Fruit fly (Drosophila melanogaster) whole organism, embryonic: Measurements from ENCODE around the gene IntS6.

Experiments used
- Awh ChIP-seq: fragments of 200-800 bp; sonication (Bioruptor generic); IDR thresholded peaks from 2 replicates; pipeline ENCODE4, ENCODE4 v1.3.6; 2022; ENCODE audit warnings: missing biosample characterization, missing genetic modification characterization
- Bteb2 ChIP-seq: fragments of 200-800 bp; sonication (Bioruptor generic); optimal IDR thresholded peaks from 2 replicates; lab custom pipeline; 2016; ENCODE audit warnings: missing biosample characterization, missing genetic modification characterization
- CG10543 ChIP-seq: fragments of 200-800 bp; sonication (Bioruptor generic); optimal IDR thresholded peaks from 3 replicates; lab custom pipeline; 2017; ENCODE audit warnings: missing biosample characterization, mild to moderate bottlenecking, missing genetic modification characterization, moderate library complexity
- CG12744 ChIP-seq: fragments of 200-800 bp; sonication (Bioruptor generic); optimal IDR thresholded peaks from 2 replicates; lab custom pipeline; 2016; ENCODE audit warnings: missing biosample characterization, missing genetic modification characterization
- CG15269 ChIP-seq: fragments of 200-800 bp; sonication (Bioruptor generic); optimal IDR thresholded peaks from 2 replicates; lab custom pipeline; 2018; ENCODE audit warnings: missing biosample characterization, mild to moderate bottlenecking, missing genetic modification characterization, moderate library complexity
- CG15696 ChIP-seq: fragments of 200-800 bp; sonication (Bioruptor generic); optimal IDR thresholded peaks from 2 replicates; lab custom pipeline; 2019; ENCODE audit warnings: missing biosample characterization, mild to moderate bottlenecking, missing genetic modification characterization, moderate library complexity
- CG16863 ChIP-seq: fragments of 200-800 bp; sonication (Bioruptor generic); optimal IDR thresholded peaks from 3 replicates; lab custom pipeline; 2016; ENCODE audit warnings: missing biosample characterization, missing genetic modification characterization
- CG17912 ChIP-seq: fragments of 200-800 bp; sonication (Bioruptor generic); optimal IDR thresholded peaks from 2 replicates; lab custom pipeline; 2018; ENCODE audit warnings: missing biosample characterization, mild to moderate bottlenecking, missing genetic modification characterization
- CG18011 ChIP-seq: fragments of 200-800 bp; sonication (Bioruptor generic); optimal IDR thresholded peaks from 2 replicates; lab custom pipeline; 2017; ENCODE audit warnings: missing biosample characterization, missing genetic modification characterization, mild to moderate bottlenecking, moderate library complexity, missing genotype
- CG18476 ChIP-seq: fragments of 200-800 bp; sonication (Bioruptor generic); optimal IDR thresholded peaks from 2 replicates; lab custom pipeline; 2016; ENCODE audit warnings: missing biosample characterization, mild to moderate bottlenecking, missing genetic modification characterization
- CG31224 ChIP-seq: fragments of 200-800 bp; sonication (Bioruptor generic); IDR thresholded peaks from 2 replicates; pipeline ENCODE4 v1.3.6; 2022; ENCODE audit warnings: missing biosample characterization, missing genetic modification characterization
- CG3163 ChIP-seq: fragments of 200-800 bp; sonication (Bioruptor generic); optimal IDR thresholded peaks from 3 replicates; lab custom pipeline; 2016; ENCODE audit warnings: missing biosample characterization, missing genetic modification characterization
- CG32532 ChIP-seq: fragments of 200-800 bp; sonication (Bioruptor generic); IDR thresholded peaks from 2 replicates; pipeline ENCODE4 v1.3.6; 2022; ENCODE audit warnings: missing biosample characterization, missing genetic modification characterization
- CG34422 ChIP-seq: fragments of 200-800 bp; sonication (Bioruptor generic); IDR thresholded peaks from 3 replicates; pipeline ENCODE4 v1.3.6; 2022; ENCODE audit warnings: missing biosample characterization, missing genetic modification characterization
- CG43689 ChIP-seq: fragments of 200-800 bp; sonication (Bioruptor generic); IDR thresholded peaks from 2 replicates; pipeline ENCODE4 v1.3.6; 2022; ENCODE audit warnings: missing biosample characterization, missing genetic modification characterization
- CG4707 ChIP-seq: fragments of 200-800 bp; sonication (Bioruptor generic); optimal IDR thresholded peaks from 2 replicates; lab custom pipeline; 2018; ENCODE audit warnings: missing biosample characterization, mild to moderate bottlenecking, missing genetic modification characterization, moderate library complexity
- CG6254 ChIP-seq: fragments of 200-800 bp; sonication (Bioruptor generic); optimal IDR thresholded peaks from 3 replicates; lab custom pipeline; 2017; ENCODE audit warnings: mild to moderate bottlenecking, missing biosample characterization, missing genetic modification reagents, missing genetic modification characterization
- CG6689 ChIP-seq: fragments of 200-800 bp; sonication (Bioruptor generic); IDR thresholded peaks from 2 replicates; pipeline ENCODE4 v1.3.6; 2022; ENCODE audit warnings: missing biosample characterization, missing genetic modification characterization
- CG9876 ChIP-seq: fragments of 200-800 bp; sonication (Bioruptor generic); optimal IDR thresholded peaks from 2 replicates; lab custom pipeline; 2016; ENCODE audit warnings: missing biosample characterization, missing genetic modification characterization
- CkIIα-i1 ChIP-seq: fragments of 200-800 bp; sonication (Bioruptor generic); IDR thresholded peaks from 2 replicates; pipeline ENCODE4 v1.3.6; 2022; ENCODE audit warnings: missing biosample characterization, missing genetic modification characterization
- D ChIP-seq, 2 experiments: fragments of 200-800 bp in 1 of 2; fragments of >200 bp in 1 of 2; sonication (Bioruptor generic) in 1 of 2; optimal IDR thresholded peaks; 2 replicates in 1 of 2; 3 replicates in 1 of 2; lab custom pipeline; 2017; ENCODE audit warnings: mild to moderate bottlenecking in 1 of 2, missing biosample characterization in 1 of 2, missing genetic modification characterization in 1 of 2, missing genetic modification reagents in 1 of 2
- D19A ChIP-seq: fragments of 200-800 bp; optimal IDR thresholded peaks from 3 replicates; lab custom pipeline; 2019; ENCODE audit warnings: missing biosample characterization, mild to moderate bottlenecking, missing genetic modification characterization, moderate library complexity
- Dbx ChIP-seq: fragments of 200-800 bp; sonication (Bioruptor generic); IDR thresholded peaks from 3 replicates; pipeline ENCODE4 v1.3.6; 2022; ENCODE audit warnings: missing biosample characterization, missing genetic modification characterization
- HLH4C ChIP-seq: fragments of 200-800 bp; sonication (Bioruptor generic); IDR thresholded peaks from 3 replicates; pipeline ENCODE4 v1.3.6; 2022; ENCODE audit warnings: missing biosample characterization, missing genetic modification characterization; ENCODE audit not compliant: partially characterized antibody
- Hmx ChIP-seq: fragments of 200-800 bp; sonication (Bioruptor generic); optimal IDR thresholded peaks from 2 replicates; lab custom pipeline; 2016; ENCODE audit warnings: missing biosample characterization, missing genetic modification characterization
- Hr3 ChIP-seq: fragments of 200-800 bp; sonication (Bioruptor generic); optimal IDR thresholded peaks from 3 replicates; lab custom pipeline; 2016; ENCODE audit warnings: missing biosample characterization, missing genetic modification characterization
- Lim3 ChIP-seq: fragments of 200-800 bp; sonication (Bioruptor generic); IDR thresholded peaks from 2 replicates; pipeline ENCODE4 v1.3.6; 2022; ENCODE audit warnings: missing biosample characterization, missing genetic modification characterization
- Nf-YA ChIP-seq: fragments of 200-800 bp; sonication (Bioruptor generic); IDR thresholded peaks from 2 replicates; pipeline ENCODE4 v1.3.6; 2022; ENCODE audit warnings: missing biosample characterization, missing genetic modification characterization
- Nf-YB ChIP-seq: fragments of 200-800 bp; sonication (Bioruptor generic); optimal IDR thresholded peaks from 3 replicates; lab custom pipeline; 2019; ENCODE audit warnings: missing biosample characterization, mild to moderate bottlenecking, missing genetic modification characterization, moderate library complexity
- Nf-YC ChIP-seq: fragments of 200-800 bp; optimal IDR thresholded peaks from 3 replicates; lab custom pipeline; 2019; ENCODE audit warnings: missing biosample characterization, mild to moderate bottlenecking, missing genetic modification characterization, moderate library complexity
- PHDP ChIP-seq: fragments of 200-800 bp; sonication (Bioruptor generic); optimal IDR thresholded peaks from 3 replicates; lab custom pipeline; 2018; ENCODE audit warnings: missing biosample characterization, mild to moderate bottlenecking, missing genetic modification characterization, moderate library complexity
- Pdp1 ChIP-seq, 2 experiments: fragments of 200-800 bp; sonication (Bioruptor generic); optimal IDR thresholded peaks; 3 replicates each; lab custom pipeline; 2016; ENCODE audit warnings: missing biosample characterization in 2 of 2, missing genetic modification characterization in 2 of 2, mild to moderate bottlenecking in 1 of 2, moderate library complexity in 1 of 2
- Scr ChIP-seq: fragments of 200-800 bp; sonication (Bioruptor generic); IDR thresholded peaks from 2 replicates; pipeline ENCODE4 v1.3.6; 2022; ENCODE audit warnings: missing biosample characterization, missing genetic modification characterization; ENCODE audit not compliant: partially characterized antibody
- Sin3A ChIP-seq: fragments of >200 bp; optimal IDR thresholded peaks from 2 replicates; lab custom pipeline; 2018
- Sox100B ChIP-seq: fragments of 200-800 bp; sonication (Bioruptor generic); optimal IDR thresholded peaks from 3 replicates; lab custom pipeline; 2018; ENCODE audit warnings: missing biosample characterization, mild to moderate bottlenecking, missing genetic modification characterization
- al ChIP-seq: fragments of 200-800 bp; sonication (Bioruptor generic); IDR thresholded peaks from 2 replicates; pipeline ENCODE4 v1.3.6; 2022; ENCODE audit warnings: missing biosample characterization, missing genetic modification characterization
- aop ChIP-seq: fragments of 200-800 bp; sonication (Bioruptor generic); IDR thresholded peaks from 2 replicates; pipeline ENCODE4 v1.3.6; 2022; ENCODE audit warnings: missing biosample characterization, missing genetic modification characterization
- cas ChIP-seq: fragments of 200-800 bp; sonication (Bioruptor generic); IDR thresholded peaks from 2 replicates; pipeline ENCODE4 v1.3.6; 2022; ENCODE audit warnings: missing biosample characterization, missing genetic modification characterization
- corto ChIP-seq: fragments of 200-800 bp; sonication (Bioruptor generic); optimal IDR thresholded peaks from 2 replicates; lab custom pipeline; 2016; ENCODE audit warnings: missing biosample characterization, mild to moderate bottlenecking, missing genetic modification characterization, moderate library complexity
- emc ChIP-seq: fragments of 200-800 bp; sonication (Bioruptor generic); optimal IDR thresholded peaks from 2 replicates; lab custom pipeline; 2016; ENCODE audit warnings: missing biosample characterization, missing genetic modification characterization
- en ChIP-seq: fragments of 200-800 bp; sonication (Bioruptor generic); optimal IDR thresholded peaks from 2 replicates; lab custom pipeline; 2016; ENCODE audit warnings: missing biosample characterization, missing genetic modification characterization
- ewg ChIP-seq: fragments of 200-800 bp; sonication (Bioruptor generic); optimal IDR thresholded peaks from 3 replicates; lab custom pipeline; 2017; ENCODE audit warnings: mild to moderate bottlenecking, missing biosample characterization, missing genetic modification reagents, missing genetic modification characterization
- gsb-n ChIP-seq: fragments of 200-800 bp; sonication (Bioruptor generic); optimal IDR thresholded peaks from 3 replicates; lab custom pipeline; 2018; ENCODE audit warnings: missing biosample characterization, mild to moderate bottlenecking, missing genetic modification characterization
- h ChIP-seq: fragments of >200 bp; optimal IDR thresholded peaks from 2 replicates; lab custom pipeline; 2017
- ham ChIP-seq: fragments of 200-800 bp; sonication (Bioruptor generic); IDR thresholded peaks from 2 replicates; pipeline ENCODE4 v1.3.6; 2022; ENCODE audit warnings: missing biosample characterization, missing genetic modification characterization
- inv ChIP-seq: fragments of 200-800 bp; sonication (Bioruptor generic); IDR thresholded peaks from 2 replicates; pipeline ENCODE4 v1.3.6; 2022; ENCODE audit warnings: missing biosample characterization, missing genetic modification characterization; ENCODE audit not compliant: partially characterized antibody
- maf-S ChIP-seq: fragments of 200-800 bp; sonication (Bioruptor generic); optimal IDR thresholded peaks from 2 replicates; lab custom pipeline; 2016; ENCODE audit warnings: missing biosample characterization, missing genetic modification characterization
- rib ChIP-seq: fragments of 200-800 bp; sonication (Bioruptor generic); IDR thresholded peaks from 2 replicates; pipeline ENCODE4 v1.3.6; 2022; ENCODE audit warnings: missing biosample characterization, missing genetic modification characterization
- sna ChIP-seq: fragments of 200-800 bp; sonication (Bioruptor generic); IDR thresholded peaks from 2 replicates; pipeline ENCODE4 v1.3.6; 2022; ENCODE audit warnings: missing biosample characterization, missing genetic modification characterization; ENCODE audit not compliant: partially characterized antibody

IntS6 gene

DNA sequence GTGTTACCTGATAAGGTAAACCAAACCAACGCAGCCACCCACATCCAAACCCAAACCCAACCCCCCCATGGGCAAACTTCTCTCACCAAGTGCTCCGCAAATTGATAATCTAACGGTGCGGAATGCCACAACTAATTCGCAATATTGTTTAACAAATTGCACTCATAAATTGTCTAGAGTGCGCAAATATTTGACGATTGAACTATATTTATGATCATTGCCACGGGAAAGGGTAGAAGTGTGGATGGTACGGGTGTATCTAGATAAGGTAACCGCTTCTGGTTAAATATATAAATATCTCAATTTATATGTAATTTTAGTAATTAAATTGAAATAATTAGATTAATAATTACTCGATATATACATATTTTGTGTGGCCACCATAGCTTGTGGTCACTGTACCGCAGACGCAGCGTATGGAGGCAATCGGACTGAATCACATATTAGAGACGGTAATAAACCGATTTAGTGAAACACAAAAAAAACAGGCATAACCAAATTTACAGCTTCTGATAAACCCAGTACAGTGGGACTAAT, 28.5 kb downstream of the IntS6 start (continued):
- TF ChIP-seq inv (GFP tag; lab: Robert Waterston, UW) (no peak), gsb-n (tag; lab: Kevin White, UChicago) (no peak), ewg (GFP tag; lab: Kevin White, UChicago) (no peak), Lim3 (GFP tag; lab: Robert Waterston, UW) (no peak), CG6254 (GFP tag; lab: Kevin White, UChicago) (no peak), CG43689 (GFP tag; lab: Robert Waterston, UW) (no peak), Pdp1 (GFP tag; optimal IDR thresholded peaks at IDR 0.05; lab: Kevin White, UChicago) (peak in 1 of 2 experiments; percentile 5), CG15269 (peak; percentile 81), emc (GFP tag; lab: Kevin White, UChicago) (no peak), CG10543 (GFP tag; lab: Kevin White, UChicago) (peak; percentile 72), aop (no peak), CG34422 (GFP tag; lab: Robert Waterston, UW) (peak; percentile 55; the same call in 1 of the 3 replicates), D (optimal IDR thresholded peaks at IDR 0.05; lab: Kevin White, UChicago) (no peak), D (GFP tag; optimal IDR thresholded peaks at IDR 0.05; lab: Kevin White, UChicago) (no peak), Dbx (GFP tag; lab: Robert Waterston, UW) (peak; percentile 88), CG12744 (GFP tag; lab: Kevin White, UChicago) (no peak), HLH4C (GFP tag; lab: Robert Waterston, UW) (no peak), ham (no peak), CG32532 (GFP tag; lab: Robert Waterston, UW) (peak; percentile 90), CG4707 (GFP tag; lab: Kevin White, UChicago) (no peak), CG16863 (no peak), Hmx (GFP tag; lab: Kevin White, UChicago) (no peak), CG15696 (tag; lab: Kevin White, UChicago) (no peak), PHDP (tag; lab: Kevin White, UChicago) (peak; percentile 69), Nf-YB (GFP tag; lab: Kevin White, UChicago) (peak; percentile 20), CkIIα-i1 (GFP tag; lab: Robert Waterston, UW) (0 out of 2 replicates have a peak, but pooled peaks have one; percentile 34), rib (GFP tag; lab: Robert Waterston, UW) (peak; percentile 84), sna (GFP tag; lab: Robert Waterston, UW) (no peak), CG6689 (GFP tag; lab: Robert Waterston, UW) (peak; percentile 65), h (lab: Kevin White, UChicago) (no peak), Nf-YC (peak; percentile 23), CG18476 (no peak), Awh (no peak), CG31224 (peak; percentile 64), Hr3 (GFP tag; lab: Kevin White, UChicago) (peak; percentile 9), CG3163 (GFP tag; lab: Kevin White, UChicago) (no peak), CG18011 (GFP tag; lab: Kevin White, UChicago) (no peak), Nf-YA (GFP tag; lab: Robert Waterston, UW) (no peak), cas (GFP tag; lab: Robert Waterston, UW) (peak; percentile 25; the same call in 1 of the 2 replicates), maf-S (GFP tag; lab: Kevin White, UChicago) (no peak), CG17912 (GFP tag; lab: Kevin White, UChicago) (no peak), Scr (GFP tag; lab: Robert Waterston, UW) (no peak), CG9876 (GFP tag; lab: Kevin White, UChicago) (no peak), Sin3A (no peak), al (GFP tag; lab: Robert Waterston, UW) (peak; percentile 72), corto (peak; percentile 43), Bteb2 (no peak), en (GFP tag; lab: Kevin White, UChicago) (no peak), D19A (tag; lab: Kevin White, UChicago) (peak; percentile 31), Sox100B (GFP tag; lab: Kevin White, UChicago) (no peak)
